Worm (Caenorhabditis elegans): ENCODE data around the gene sdz-37.
"Not testable (repeated sequence)": the region's sequence is repeated elsewhere in the genome, so short reads cannot be mapped to it uniquely, and the experiment has no call there.

The sdz-37 gene

ce11 chrII:10482899-10483298 lies 18.2 kb downstream of the sdz-37 start:
- TF ChIP-seq dao-5 (tag; optimal IDR thresholded peaks at IDR 0.05) = no peak
- no peak for TF ChIP-seq W03F9.2 (tag; optimal IDR thresholded peaks at IDR 0.05)
- no peak for TF ChIP-seq him-1 (tag; optimal IDR thresholded peaks at IDR 0.05)

ce11 chrII:10483860-10484259 lies 19.2 kb downstream of the sdz-37 start:
- TF ChIP-seq dao-5 (tag; optimal IDR thresholded peaks at IDR 0.05) = no peak
- no peak for TF ChIP-seq him-1 (tag; optimal IDR thresholded peaks at IDR 0.05)
- TF ChIP-seq W03F9.2 (tag; optimal IDR thresholded peaks at IDR 0.05) = no peak

ce11 chrII:10485640-10486039 lies 21.0 kb downstream of the sdz-37 start:
- TF ChIP-seq W03F9.2 (tag; optimal IDR thresholded peaks at IDR 0.05) = no peak
- no peak for TF ChIP-seq him-1 (tag; optimal IDR thresholded peaks at IDR 0.05)
- TF ChIP-seq dao-5 (tag; optimal IDR thresholded peaks at IDR 0.05) = no peak

ce11 chrII:10486738-10487137 lies 22.1 kb downstream of the sdz-37 start, which contains the start of gene ZK666.15:
Gene ZK666.15 (plus strand): TSS chrII:10487038.
- no peak for TF ChIP-seq dao-5 (tag; optimal IDR thresholded peaks at IDR 0.05)
- no peak for TF ChIP-seq W03F9.2 (tag; optimal IDR thresholded peaks at IDR 0.05)
- TF ChIP-seq him-1 (tag; optimal IDR thresholded peaks at IDR 0.05) = no peak

ce11 chrII:10490329-10490728 lies 25.7 kb downstream of the sdz-37 start, which contains the start of gene clec-61:
Gene clec-61 (minus strand): TSS chrII:10490537.
- TF ChIP-seq W03F9.2 (tag; optimal IDR thresholded peaks at IDR 0.05) (no peak), him-1 (tag; optimal IDR thresholded peaks at IDR 0.05) (no peak), dao-5 (tag; optimal IDR thresholded peaks at IDR 0.05) (no peak)

ce11 chrII:10493034-10493433 lies 28.4 kb downstream of the sdz-37 start, which contains the start of gene ZK666.8:
Gene ZK666.8 (minus strand): TSS chrII:10493134.
- TF ChIP-seq dao-5, W03F9.2, him-1 (tag; optimal IDR thresholded peaks at IDR 0.05): not testable (repeated sequence)

- TF ChIP-seq him-1 (tag; optimal IDR thresholded peaks at IDR 0.05) (no peak), W03F9.2 (tag; optimal IDR thresholded peaks at IDR 0.05) (no peak), dao-5 (tag; optimal IDR thresholded peaks at IDR 0.05) (no peak)
Measured at ce11 chrII:10494467-10494866, 29.8 kb downstream of the sdz-37 start, which contains the start of gene ZK666.14. Gene ZK666.14 (plus strand): TSS chrII:10494767.

ce11 chrII:10495912-10496311 lies 31.2 kb downstream of the sdz-37 start, which contains the start of gene ZK666.12:
Gene ZK666.12 (plus strand): TSS chrII:10496212.
- no peak for TF ChIP-seq him-1 (tag; optimal IDR thresholded peaks at IDR 0.05)
- TF ChIP-seq W03F9.2 (tag; optimal IDR thresholded peaks at IDR 0.05) = no peak
- TF ChIP-seq dao-5 (tag; optimal IDR thresholded peaks at IDR 0.05) = no peak

- TF ChIP-seq him-1 (tag; optimal IDR thresholded peaks at IDR 0.05) (no peak), dao-5 (tag; optimal IDR thresholded peaks at IDR 0.05) (no peak), W03F9.2 (tag; optimal IDR thresholded peaks at IDR 0.05) (no peak)
Measured at ce11 chrII:10500674-10501073, 36.0 kb downstream of the sdz-37 start.

- no peak for TF ChIP-seq him-1 (tag; optimal IDR thresholded peaks at IDR 0.05)
- TF ChIP-seq W03F9.2 (tag; optimal IDR thresholded peaks at IDR 0.05) = no peak
- no peak for TF ChIP-seq dao-5 (tag; optimal IDR thresholded peaks at IDR 0.05)
Measured at ce11 chrII:10501578-10501977, 36.9 kb downstream of the sdz-37 start.

ce11 chrII:10502491-10503063 lies 37.9 kb downstream of the sdz-37 start, which contains the start of gene myrf-1:
Gene myrf-1 (minus strand): TSS chrII:10502541.
- TF ChIP-seq W03F9.2 (tag; optimal IDR thresholded peaks at IDR 0.05) = peak; percentile 52
- peak; percentile 63 for TF ChIP-seq him-1 (tag; optimal IDR thresholded peaks at IDR 0.05)
- peak; percentile 56 for TF ChIP-seq dao-5 (tag; optimal IDR thresholded peaks at IDR 0.05)

- TF ChIP-seq dao-5 (tag; optimal IDR thresholded peaks at IDR 0.05) = no peak
- no peak for TF ChIP-seq W03F9.2 (tag; optimal IDR thresholded peaks at IDR 0.05)
- no peak for TF ChIP-seq him-1 (tag; optimal IDR thresholded peaks at IDR 0.05)
Measured at ce11 chrII:10504729-10505128, 40.1 kb downstream of the sdz-37 start.

ce11 chrII:10505949-10506348 lies 41.3 kb downstream of the sdz-37 start:
- TF ChIP-seq him-1 (tag; optimal IDR thresholded peaks at IDR 0.05) = no peak
- no peak for TF ChIP-seq W03F9.2 (tag; optimal IDR thresholded peaks at IDR 0.05)
- TF ChIP-seq dao-5 (tag; optimal IDR thresholded peaks at IDR 0.05) = no peak

- TF ChIP-seq dao-5 (tag; optimal IDR thresholded peaks at IDR 0.05) = no peak
- TF ChIP-seq W03F9.2 (tag; optimal IDR thresholded peaks at IDR 0.05) = no peak
- no peak for TF ChIP-seq him-1 (tag; optimal IDR thresholded peaks at IDR 0.05)
Measured at ce11 chrII:10507906-10508305, 43.2 kb downstream of the sdz-37 start.

- TF ChIP-seq W03F9.2 (tag; optimal IDR thresholded peaks at IDR 0.05) (no peak), him-1 (tag; optimal IDR thresholded peaks at IDR 0.05) (no peak), dao-5 (tag; optimal IDR thresholded peaks at IDR 0.05) (no peak)
Measured at ce11 chrII:10509746-10510145, 45.1 kb downstream of the sdz-37 start, which contains the start of gene F59B10.2. Gene F59B10.2 (minus strand): TSS chrII:10509846.
